Worm (Caenorhabditis elegans) whole organism, late embryonic: ENCODE results near the gene Y39E4B.11.

Experiments
- C38D4.7 ChIP-seq: fragments of 200-800 bp; sonication (Bioruptor generic); optimal IDR thresholded peaks from 2 replicates; lab custom pipeline; 2018; ENCODE audit warnings: mild to moderate bottlenecking, missing genetic modification characterization, moderate library complexity, missing compliant biosample characterization
- F13H6.1 ChIP-seq: sonication (generic microtip); optimal IDR thresholded peaks from 2 replicates; lab custom pipeline; 2016; ENCODE audit warnings: missing genetic modification characterization, missing compliant biosample characterization
- K02D7.2 ChIP-seq: sonication (generic microtip); optimal IDR thresholded peaks from 2 replicates; lab custom pipeline; 2017; ENCODE audit warnings: mild to moderate bottlenecking, missing genetic modification characterization, missing compliant biosample characterization
- T23F11.4 ChIP-seq: fragments of 200-800 bp; sonication (Bioruptor generic); optimal IDR thresholded peaks from 2 replicates; lab custom pipeline; 2018; ENCODE audit warnings: mild to moderate bottlenecking, missing genetic modification characterization, missing compliant biosample characterization
- ahr-1 ChIP-seq: sonication (generic microtip); optimal IDR thresholded peaks from 2 replicates; lab custom pipeline; 2016; ENCODE audit warnings: missing genetic modification characterization, missing compliant biosample characterization
- ama-1 ChIP-seq: fragments of 150-350 bp; optimal IDR thresholded peaks from 2 replicates; lab custom pipeline; 2014
- ceh-14 ChIP-seq: sonication (generic microtip); optimal IDR thresholded peaks from 2 replicates; lab custom pipeline; 2016; ENCODE audit warnings: missing genotype, missing genetic modification characterization, missing compliant biosample characterization
- ceh-18 ChIP-seq: sonication (generic microtip); optimal IDR thresholded peaks from 2 replicates; lab custom pipeline; 2016; ENCODE audit warnings: missing genetic modification characterization, missing compliant biosample characterization
- ceh-22 ChIP-seq: sonication (generic microtip); optimal IDR thresholded peaks from 2 replicates; lab custom pipeline; 2017; ENCODE audit warnings: missing biosample characterization, missing genetic modification characterization
- ceh-9 ChIP-seq: sonication (generic microtip); optimal IDR thresholded peaks from 2 replicates; lab custom pipeline; 2016; ENCODE audit warnings: mild to moderate bottlenecking, missing genetic modification characterization, inconsistent platforms, missing compliant biosample characterization
- che-1 ChIP-seq: sonication (generic microtip); optimal IDR thresholded peaks from 2 replicates; lab custom pipeline; 2016; ENCODE audit warnings: mild to moderate bottlenecking, missing genetic modification characterization, missing compliant biosample characterization
- dmd-4 ChIP-seq: sonication (generic microtip); optimal IDR thresholded peaks from 2 replicates; lab custom pipeline; 2016; ENCODE audit warnings: borderline replicate concordance, missing genetic modification characterization, missing compliant biosample characterization
- dve-1 ChIP-seq: sonication (generic microtip); optimal IDR thresholded peaks from 2 replicates; lab custom pipeline; 2017; ENCODE audit warnings: antibody characterized with exemption, mild to moderate bottlenecking, missing genetic modification characterization, missing compliant biosample characterization
- ets-4 ChIP-seq: sonication (generic microtip); optimal IDR thresholded peaks from 2 replicates; lab custom pipeline; 2016; ENCODE audit warnings: missing genetic modification characterization, missing compliant biosample characterization
- fkh-10 ChIP-seq: fragments of 150-350 bp; optimal IDR thresholded peaks from 2 replicates; lab custom pipeline; 2014; ENCODE audit warnings: missing biosample characterization, missing genetic modification reagents, missing genetic modification characterization
- gmeb-2 ChIP-seq: sonication (generic microtip); optimal IDR thresholded peaks from 2 replicates; lab custom pipeline; 2016; ENCODE audit warnings: missing genetic modification characterization, inconsistent platforms, missing compliant biosample characterization
- hlh-13 ChIP-seq: fragments of 200-800 bp; sonication (Bioruptor generic); optimal IDR thresholded peaks from 2 replicates; lab custom pipeline; 2018; ENCODE audit warnings: mild to moderate bottlenecking, missing genetic modification characterization, missing compliant biosample characterization
- hlh-6 ChIP-seq: sonication (generic microtip); optimal IDR thresholded peaks from 2 replicates; lab custom pipeline; 2016; ENCODE audit warnings: missing genotype, missing genetic modification characterization, missing compliant biosample characterization
- lin-11 ChIP-seq: fragments of 200-800 bp; sonication (Bioruptor generic); optimal IDR thresholded peaks from 2 replicates; lab custom pipeline; 2018; ENCODE audit warnings: mild to moderate bottlenecking, missing genetic modification characterization, missing compliant biosample characterization
- madf-2 ChIP-seq: sonication (generic microtip); optimal IDR thresholded peaks from 2 replicates; lab custom pipeline; 2017; ENCODE audit warnings: missing genetic modification characterization, missing compliant biosample characterization
- mec-3 ChIP-seq: sonication (generic microtip); optimal IDR thresholded peaks from 2 replicates; lab custom pipeline; 2016; ENCODE audit warnings: borderline replicate concordance, missing genetic modification characterization, missing compliant biosample characterization
- nhr-11 ChIP-seq: fragments of 150-350 bp; optimal IDR thresholded peaks from 2 replicates; lab custom pipeline; 2014; ENCODE audit warnings: missing biosample characterization, missing genetic modification characterization
- pat-9 ChIP-seq: fragments of 200-800 bp; sonication (Bioruptor generic); optimal IDR thresholded peaks from 2 replicates; lab custom pipeline; 2018; ENCODE audit warnings: mild to moderate bottlenecking, missing genetic modification characterization, moderate library complexity, missing compliant biosample characterization
- pax-1 ChIP-seq: fragments of 150-350 bp; optimal IDR thresholded peaks from 2 replicates; lab custom pipeline; 2014; ENCODE audit warnings: missing biosample characterization, missing genetic modification characterization
- ref-2 ChIP-seq: sonication (generic microtip); optimal IDR thresholded peaks from 2 replicates; lab custom pipeline; 2016; ENCODE audit warnings: missing genetic modification characterization, missing compliant biosample characterization
- sdc-2 ChIP-seq: sonication (generic microtip); optimal IDR thresholded peaks from 2 replicates; lab custom pipeline; 2016; ENCODE audit warnings: missing genotype, missing genetic modification characterization, missing compliant biosample characterization
- sox-2 ChIP-seq: fragments of 200-800 bp; sonication (Bioruptor generic); IDR thresholded peaks from 2 replicates; pipeline ENCODE4 v1.3.6; 2022; ENCODE audit warnings: missing genetic modification reagents, missing genetic modification characterization, missing compliant biosample characterization
- tbx-7 ChIP-seq: sonication (generic microtip); optimal IDR thresholded peaks from 2 replicates; lab custom pipeline; 2016; ENCODE audit warnings: missing genotype, missing genetic modification characterization, missing compliant biosample characterization
- unc-3 ChIP-seq, 2 experiments: fragments of 200-800 bp in 1 of 2; sonication (Bioruptor generic) in 1 of 2; sonication (generic microtip) in 1 of 2; conservative IDR thresholded peaks in 1 of 2; optimal IDR thresholded peaks in 1 of 2; 2 replicates each; pipeline versions ENCODE4 v1.3.6 to Lab custom; 2016 to 2022; ENCODE audit warnings: missing compliant biosample characterization in 2 of 2, missing genetic modification characterization in 2 of 2, missing genetic modification reagents in 1 of 2
- unc-42 ChIP-seq: sonication (generic microtip); optimal IDR thresholded peaks from 2 replicates; lab custom pipeline; 2016; ENCODE audit warnings: missing genotype, missing genetic modification characterization, missing compliant biosample characterization
- unc-86 ChIP-seq: sonication (generic microtip); optimal IDR thresholded peaks from 2 replicates; lab custom pipeline; 2016; ENCODE audit warnings: missing genetic modification characterization, missing compliant biosample characterization
- ztf-16 ChIP-seq: sonication (generic microtip); optimal IDR thresholded peaks from 2 replicates; lab custom pipeline; 2017; ENCODE audit warnings: missing genetic modification characterization, missing compliant biosample characterization

The Y39E4B.11 gene

DNA sequence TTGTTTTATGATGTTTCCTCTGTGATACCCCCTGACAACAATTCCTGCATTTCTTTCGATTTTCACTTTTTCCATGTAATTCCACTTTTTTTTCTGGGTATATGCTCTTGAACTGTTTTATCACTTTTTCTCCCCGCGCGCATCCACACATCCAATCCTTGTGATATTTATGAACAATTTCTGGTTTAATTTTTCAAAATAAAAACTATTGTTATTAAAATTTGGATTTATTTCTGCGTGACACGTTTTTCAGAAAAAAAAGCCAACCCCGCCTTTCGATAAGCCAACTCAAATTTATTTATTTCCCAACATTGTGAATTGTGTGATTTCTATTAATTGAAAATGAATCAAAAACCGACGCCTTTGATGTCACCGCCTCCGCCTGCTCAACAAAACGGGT, at the start of gene Y39E4B.11:
Gene Y39E4B.11 (plus strand): TSS at position 301 of the 400 bp plus-strand sequence.
- TF ChIP-seq T23F11.4 (GFP tag; lab: Kevin White, UChicago), result no peak
- TF ChIP-seq ceh-14 (tag; lab: Kevin White, UChicago), result no peak
- TF ChIP-seq K02D7.2 (tag; lab: Kevin White, UChicago), result peak; percentile 17

DNA sequence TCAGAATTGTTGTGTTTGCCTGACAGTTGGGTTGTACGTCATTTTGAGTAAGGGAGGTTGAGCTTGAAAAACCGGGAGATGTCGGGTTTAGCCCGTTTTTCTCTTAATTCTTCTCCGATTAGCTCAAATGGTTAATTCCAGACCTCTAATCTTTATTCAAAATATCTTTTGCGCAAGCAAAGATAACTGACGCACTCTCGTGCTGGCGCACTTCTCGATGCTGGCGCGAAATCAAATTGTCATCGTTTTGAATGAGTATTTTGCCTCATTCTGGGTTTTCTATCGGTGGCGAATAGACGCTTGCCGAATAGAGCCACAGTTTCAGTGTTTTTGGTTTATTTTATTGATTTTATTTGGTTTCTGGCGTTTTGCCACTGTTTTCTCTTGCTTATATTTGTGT, 44.1 kb upstream of the Y39E4B.11 start:
- TF ChIP-seq unc-42 (tag; lab: Kevin White, UChicago), result peak; percentile 15
- TF ChIP-seq dve-1 (tag; lab: Kevin White, UChicago), result no peak
- peak; percentile 22 for TF ChIP-seq gmeb-2 (tag; lab: Kevin White, UChicago)
- no peak for TF ChIP-seq unc-86
- TF ChIP-seq C38D4.7 (GFP tag; lab: Kevin White, UChicago), result no peak
- no peak for TF ChIP-seq lin-11
- no peak for TF ChIP-seq fkh-10 (GFP tag; lab: Kevin White, UChicago)
- TF ChIP-seq mec-3 (tag; lab: Kevin White, UChicago), result no peak

DNA sequence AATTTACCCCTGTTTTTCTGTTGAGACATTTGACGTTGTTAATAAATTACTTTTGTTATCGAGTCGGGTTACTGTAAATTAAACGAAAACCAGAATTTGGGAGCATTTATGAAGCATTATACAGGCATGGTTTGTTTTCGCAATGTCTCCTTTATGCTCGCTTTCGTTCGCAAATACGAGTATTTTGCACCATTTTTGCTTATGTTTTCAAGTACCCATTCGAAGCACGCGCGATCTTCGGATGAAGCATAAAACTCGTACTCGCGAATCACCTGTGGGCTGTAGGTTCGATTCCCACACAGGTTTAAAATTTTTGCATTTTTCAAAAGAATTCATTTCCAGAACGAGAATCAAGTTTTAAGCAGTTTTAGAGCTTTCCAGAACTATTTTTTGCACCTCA, 39.9 kb upstream of the Y39E4B.11 start:
- TF ChIP-seq unc-86, result no peak

DNA sequence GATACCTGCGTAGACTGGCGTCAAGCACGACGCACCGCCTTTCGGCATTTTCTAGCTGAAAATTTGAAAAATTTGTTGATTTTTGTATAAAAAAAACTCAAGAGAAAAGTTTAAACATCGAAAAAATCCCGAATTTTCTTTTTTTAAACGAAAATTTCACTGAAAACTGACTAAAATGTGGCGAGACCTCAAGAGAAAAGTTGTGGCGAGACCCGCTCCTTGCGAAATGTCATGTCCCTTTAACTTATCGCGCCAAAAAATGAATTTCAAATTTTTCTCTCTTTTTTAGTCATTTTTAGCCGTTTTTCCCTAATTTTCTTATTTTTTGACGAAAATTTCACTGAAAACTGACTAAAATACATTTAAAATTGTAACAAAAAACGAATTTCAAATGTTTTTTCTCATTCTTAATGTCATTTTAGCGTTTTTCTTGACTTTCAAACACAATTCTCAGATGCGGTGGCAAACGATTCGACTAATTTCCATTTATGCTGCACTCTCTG, 35.3 kb upstream of the Y39E4B.11 start, which contains the start of the genes snpc-1.2 and Y39E4B.5:
Gene snpc-1.2 (minus strand): TSS at position 78 of the 503 bp plus-strand sequence.
Gene Y39E4B.5 (plus strand): TSS at position 453 of the 503 bp plus-strand sequence.
- no peak for TF ChIP-seq ceh-18
- TF ChIP-seq ztf-16, result no peak
- no peak for TF ChIP-seq ceh-9 (tag; lab: Kevin White, UChicago)
- TF ChIP-seq ama-1 (lab: Kevin White, UChicago), result no peak
- TF ChIP-seq ceh-22 (tag; lab: Kevin White, UChicago), result no peak
- TF ChIP-seq fkh-10 (GFP tag; lab: Kevin White, UChicago), result no peak
- no peak for TF ChIP-seq nhr-11 (tag; lab: Kevin White, UChicago)
- no peak for TF ChIP-seq pax-1 (tag; lab: Kevin White, UChicago)
- no peak for TF ChIP-seq ahr-1 (tag; lab: Kevin White, UChicago)
- no peak for TF ChIP-seq lin-11
- no peak for TF ChIP-seq che-1 (tag; lab: Kevin White, UChicago)
- TF ChIP-seq sdc-2 (tag; lab: Kevin White, UChicago), result no peak
- no peak for TF ChIP-seq sox-2 (GFP tag; lab: Robert Waterston, UW)
- no peak for TF ChIP-seq hlh-13 (GFP tag; lab: Kevin White, UChicago)
- TF ChIP-seq unc-86, result no peak
- TF ChIP-seq K02D7.2 (tag; lab: Kevin White, UChicago), result no peak
- TF ChIP-seq madf-2 (tag; lab: Kevin White, UChicago), result no peak

DNA sequence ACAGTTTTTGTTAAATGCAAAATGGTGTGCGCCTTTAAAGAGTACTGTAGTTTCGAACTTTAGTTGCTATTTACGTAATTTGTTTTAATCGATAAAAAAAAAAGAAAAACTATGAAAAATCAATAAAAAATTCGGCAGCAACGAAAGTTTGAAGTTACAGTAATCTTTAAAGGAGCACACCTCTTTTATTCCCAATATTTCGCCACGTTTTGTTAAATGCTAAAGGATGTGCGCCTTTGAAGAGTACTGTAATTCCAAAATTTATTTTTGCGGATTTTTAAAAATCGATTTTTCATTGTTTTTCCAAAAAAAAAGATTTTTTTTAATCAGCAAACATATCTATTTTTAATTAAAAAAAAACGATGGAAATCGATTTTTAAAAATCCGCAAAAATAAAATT, 31.1 kb upstream of the Y39E4B.11 start:
- TF ChIP-seq pat-9 (tag; lab: Kevin White, UChicago) (no peak), mec-3 (tag; lab: Kevin White, UChicago) (no peak), ets-4 (tag; lab: Kevin White, UChicago) (no peak), ref-2 (tag; lab: Kevin White, UChicago) (no peak), F13H6.1 (tag; lab: Kevin White, UChicago) (no peak), dmd-4 (no peak), lin-11 (no peak), gmeb-2 (tag; lab: Kevin White, UChicago) (no peak), tbx-7 (tag; lab: Kevin White, UChicago) (no peak), unc-3 (GFP tag; conservative IDR thresholded peaks at IDR 0.05; lab: Robert Waterston, UW) (no peak), unc-3 (tag; optimal IDR thresholded peaks at IDR 0.05; lab: Kevin White, UChicago) (no peak), hlh-6 (tag; lab: Kevin White, UChicago) (no peak), ahr-1 (tag; lab: Kevin White, UChicago) (no peak)
